Worm (Caenorhabditis elegans) whole organism, dauer: ENCODE data around the gene T03E6.8.

Source experiments
- unc-62 ChIP-seq: sonication (generic microtip); optimal IDR thresholded peaks from 2 replicates; lab custom pipeline; 2017; ENCODE audit warnings: missing biosample characterization, missing genetic modification reagents, missing genetic modification characterization

Gene T03E6.8

DNA sequence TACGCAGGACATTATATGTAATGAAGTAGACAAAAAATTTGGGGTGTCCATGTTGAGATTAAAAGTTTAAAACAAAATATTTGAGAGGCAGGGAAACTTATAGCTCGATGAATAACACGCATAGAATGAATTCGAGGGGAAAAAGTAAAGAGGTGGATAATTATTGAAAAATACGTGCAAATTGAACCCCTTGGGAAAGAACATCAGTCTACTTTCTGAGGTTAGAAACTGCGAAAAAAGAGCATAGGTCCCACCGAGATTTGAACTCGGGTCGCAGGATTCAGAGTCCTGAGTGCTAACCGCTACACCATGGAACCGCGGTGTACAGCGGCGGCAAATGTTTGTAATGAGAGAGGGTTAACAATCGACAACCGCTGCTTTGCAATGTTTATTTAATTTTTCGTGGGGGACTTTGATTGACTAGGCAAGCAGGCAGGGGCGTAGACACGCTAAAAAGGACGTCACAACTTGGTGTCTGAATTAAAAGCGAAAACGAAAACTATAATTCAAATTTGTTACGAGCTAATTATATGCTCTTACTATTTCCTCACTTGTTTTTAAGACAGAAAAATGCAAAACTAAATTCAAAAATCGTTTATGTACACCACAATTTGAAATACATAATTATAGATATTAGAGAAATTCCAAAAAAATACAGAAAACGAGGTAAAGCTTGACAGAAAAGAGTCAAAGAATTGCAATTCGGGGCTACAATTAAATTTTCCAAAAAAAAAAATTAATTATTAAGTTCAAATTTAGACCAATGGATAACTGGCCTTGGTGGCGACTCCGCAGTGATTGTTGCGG lies 10.8 kb downstream of the T03E6.8 start, which contains the start of gene srh-269:
Gene srh-269, minus strand, starts transcription at position 51 of the 807 bp plus-strand sequence.
- TF ChIP-seq unc-62 (GFP tag; lab: Kevin White, UChicago) = no peak

DNA sequence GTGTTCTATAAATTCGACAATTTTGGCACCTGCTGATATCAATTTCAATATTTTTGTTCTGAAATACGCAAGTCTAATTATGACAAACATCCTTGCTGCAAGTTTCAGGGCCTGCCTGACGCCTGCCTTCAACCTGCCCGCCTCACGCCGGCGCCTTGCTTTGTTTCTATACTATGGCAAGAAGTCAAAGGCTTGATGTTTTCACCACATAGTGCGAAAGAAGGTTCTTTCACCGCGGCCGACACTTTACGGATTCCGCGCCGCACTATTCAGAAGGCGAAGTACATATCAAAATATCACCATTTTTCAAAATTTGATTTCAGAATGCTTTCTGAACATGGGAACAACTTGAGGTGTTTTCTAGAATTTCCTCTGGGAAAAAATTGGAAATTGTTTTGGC lies 13.5 kb downstream of the T03E6.8 start:
- TF ChIP-seq unc-62 (GFP tag; lab: Kevin White, UChicago) = no peak

ce11 chrV:16588428-16588827 lies 14.6 kb downstream of the T03E6.8 start, which contains the start of gene srw-73:
TSS of gene srw-73 (minus strand) at chrV:16588528.
- no peak for TF ChIP-seq unc-62 (GFP tag; lab: Kevin White, UChicago)

DNA sequence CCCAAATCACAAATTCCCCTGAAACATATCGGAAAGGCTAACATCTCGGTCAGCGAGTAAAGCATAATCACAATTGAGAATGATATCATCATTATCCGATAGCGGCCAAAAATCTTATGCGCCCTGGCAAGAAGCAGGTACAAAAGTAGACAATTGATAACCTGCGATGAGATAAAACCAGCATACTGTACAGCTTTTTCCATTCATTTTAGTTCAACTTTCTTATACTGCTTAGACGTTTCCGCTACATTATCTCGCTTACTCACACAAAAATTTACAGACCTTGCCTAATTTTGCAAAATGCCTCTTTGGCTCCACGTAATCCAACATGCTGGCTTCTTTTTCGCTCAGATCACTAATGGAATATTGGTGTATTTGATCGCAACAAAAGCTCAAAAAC lies 20.0 kb downstream of the T03E6.8 start, which contains the start of gene str-150:
Gene str-150, plus strand, starts transcription at position 301 of the 400 bp plus-strand sequence.
- TF ChIP-seq unc-62 (GFP tag; lab: Kevin White, UChicago) = no peak

DNA sequence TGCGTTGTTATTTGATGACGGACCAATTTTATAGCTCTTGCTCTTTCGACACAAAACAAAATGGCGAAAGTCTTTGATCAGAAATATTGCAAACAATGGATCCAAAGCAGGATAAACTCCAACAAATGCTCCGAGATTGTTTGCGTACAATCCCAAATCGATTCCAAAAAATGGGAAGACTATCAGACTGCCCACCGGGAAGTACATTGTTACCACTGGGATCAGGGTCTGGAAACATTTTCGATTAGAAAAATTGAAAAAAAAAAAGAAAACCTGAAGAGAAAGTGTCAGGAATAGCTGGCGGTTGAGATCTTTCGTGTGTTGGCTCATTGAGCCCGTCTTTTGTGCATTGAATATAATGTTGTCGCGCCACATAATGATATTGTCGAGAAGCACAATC lies 21.9 kb downstream of the T03E6.8 start:
- no peak for TF ChIP-seq unc-62 (GFP tag; lab: Kevin White, UChicago)

DNA sequence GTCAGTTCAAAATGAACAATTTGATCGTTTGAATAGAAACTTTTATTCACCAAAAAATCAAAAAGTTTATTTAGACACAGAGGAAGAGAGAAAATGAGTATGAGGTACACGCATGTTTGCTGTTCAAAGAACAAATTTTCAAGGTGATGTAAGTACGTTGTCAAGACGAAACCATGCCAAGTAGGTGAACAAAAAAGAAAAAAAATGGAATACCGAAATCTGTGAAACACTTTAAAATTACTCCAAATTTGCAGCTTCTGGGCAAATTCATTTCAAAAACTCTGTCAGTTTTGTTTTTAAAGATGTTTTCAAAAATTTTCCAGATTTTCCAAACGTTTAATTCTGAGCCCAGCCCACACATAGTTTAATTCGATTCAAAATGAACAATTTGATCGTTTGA lies 22.6 kb downstream of the T03E6.8 start, which contains the start of gene nhr-271:
Gene nhr-271, minus strand, starts transcription at position 101 of the 400 bp plus-strand sequence.
- TF ChIP-seq unc-62 (GFP tag; lab: Kevin White, UChicago) = no peak

DNA sequence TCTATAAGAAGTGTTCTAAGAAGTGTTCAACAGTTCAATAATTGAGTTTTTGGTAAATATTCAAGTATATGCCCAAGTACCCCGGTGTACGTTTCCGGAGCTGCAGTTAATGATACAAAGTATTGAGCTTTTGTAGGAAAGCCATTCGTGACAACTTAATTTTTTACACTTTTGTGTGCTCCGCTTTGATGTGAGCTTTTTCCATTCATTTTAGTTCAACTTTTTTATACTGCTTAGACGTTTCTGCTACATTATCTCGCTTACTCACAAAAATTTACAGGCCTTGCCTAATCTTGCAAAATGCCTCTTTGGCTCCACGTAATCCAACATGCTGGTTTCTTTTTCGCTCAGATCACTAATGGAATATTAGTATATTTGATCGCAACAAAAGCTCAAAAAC lies 27.1 kb downstream of the T03E6.8 start, which contains the start of gene str-151:
Gene str-151, plus strand, starts transcription at position 301 of the 400 bp plus-strand sequence.
- no peak for TF ChIP-seq unc-62 (GFP tag; lab: Kevin White, UChicago)

DNA sequence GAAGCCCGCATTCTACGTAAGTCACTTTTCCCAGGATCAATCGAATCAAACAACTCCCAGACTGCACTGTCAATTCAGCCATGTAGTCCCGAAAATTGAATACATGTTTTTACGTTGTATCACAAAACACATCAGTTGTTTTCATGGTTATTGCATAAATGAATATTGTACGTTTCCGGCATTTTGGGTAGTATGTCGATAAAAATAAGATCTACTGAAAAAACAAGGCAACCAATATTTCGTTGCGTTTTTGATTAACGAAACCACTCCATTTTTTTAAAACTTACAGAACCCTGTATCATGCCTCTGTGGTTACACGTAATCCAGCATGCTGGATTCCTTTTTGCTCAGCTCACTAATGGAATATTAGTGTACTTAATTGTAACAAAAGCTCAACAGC lies 29.8 kb downstream of the T03E6.8 start, which contains the start of gene str-149:
Gene str-149, plus strand, starts transcription at position 301 of the 400 bp plus-strand sequence.
- no peak for TF ChIP-seq unc-62 (GFP tag; lab: Kevin White, UChicago)

ce11 chrV:16570697-16571096 lies 32.3 kb downstream of the T03E6.8 start, which contains the start of gene nhr-233:
TSS of gene nhr-233 (minus strand) at chrV:16570797.
- TF ChIP-seq unc-62 (GFP tag; lab: Kevin White, UChicago) = no peak

- TF ChIP-seq unc-62 (GFP tag; lab: Kevin White, UChicago) = no peak
These were observed 34.9 kb downstream of the T03E6.8 start for ce11 chrV:16568056-16568455.

DNA sequence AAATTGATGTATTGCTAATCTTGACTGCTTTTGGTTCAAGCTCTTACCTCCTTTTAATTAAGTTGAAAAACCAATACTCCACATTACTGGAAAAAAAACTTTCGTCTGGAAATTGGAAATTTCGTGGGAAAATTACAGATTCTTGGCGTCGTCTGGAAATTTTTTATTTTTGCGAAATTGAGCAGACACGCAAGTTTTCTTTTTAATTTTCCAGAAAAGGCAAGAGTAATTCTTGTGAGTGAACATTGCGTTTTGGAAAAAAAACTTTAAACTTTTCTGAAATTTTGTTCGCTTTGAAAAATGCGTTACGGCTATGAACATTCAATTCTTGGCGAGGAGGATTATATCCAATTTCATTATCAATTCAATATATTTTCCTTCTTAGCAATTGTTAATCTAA lies 37.4 kb downstream of the T03E6.8 start, which contains the start of gene sru-45:
Gene sru-45, plus strand, starts transcription at position 301 of the 400 bp plus-strand sequence.
- no peak for TF ChIP-seq unc-62 (GFP tag; lab: Kevin White, UChicago)

ce11 chrV:16552929-16553328 lies 50.1 kb downstream of the T03E6.8 start, which contains the start of gene Y32B12B.4:
TSS of gene Y32B12B.4 (plus strand) at chrV:16553327.
- TF ChIP-seq unc-62 (GFP tag; lab: Kevin White, UChicago) = no peak
